Worm (Caenorhabditis elegans) whole organism, young adult: ENCODE measurements around the gene sam-4.

Experiments used
- B0035.1 ChIP-seq: sonication (generic microtip); optimal IDR thresholded peaks from 2 replicates; lab custom pipeline; 2016; ENCODE audit warnings: missing genetic modification characterization, mild to moderate bottlenecking, missing compliant biosample characterization, missing genotype, missing genetic modification reagents
- C06A6.2 ChIP-seq: fragments of 200-800 bp; sonication (Bioruptor generic); conservative IDR thresholded peaks from 2 replicates; pipeline ENCODE4 v1.3.6; 2022; ENCODE audit warnings: missing genetic modification characterization, missing compliant biosample characterization
- D2030.7 ChIP-seq: fragments of 200-800 bp; sonication (Bioruptor generic); IDR thresholded peaks from 2 replicates; pipeline ENCODE4 v1.3.6; 2022; ENCODE audit warnings: missing genetic modification reagents, missing genetic modification characterization, missing compliant biosample characterization
- F49E8.2 ChIP-seq: sonication (generic microtip); optimal IDR thresholded peaks from 3 replicates; lab custom pipeline; 2017; ENCODE audit warnings: missing genetic modification characterization, mild to moderate bottlenecking, missing compliant biosample characterization, antibody characterized with exemption, moderate library complexity; ENCODE audit not compliant: insufficient read depth
- F52B5.7 ChIP-seq: sonication (generic microtip); optimal IDR thresholded peaks from 2 replicates; lab custom pipeline; 2016; ENCODE audit warnings: mild to moderate bottlenecking, missing genetic modification characterization, missing compliant biosample characterization
- F55B11.4 ChIP-seq: sonication (generic microtip); optimal IDR thresholded peaks from 2 replicates; lab custom pipeline; 2016; ENCODE audit warnings: missing compliant biosample characterization, missing genetic modification characterization, borderline replicate concordance; ENCODE audit not compliant: insufficient read depth
- K11D2.4 ChIP-seq: fragments of 200-800 bp; sonication (Bioruptor generic); IDR thresholded peaks from 2 replicates; pipeline ENCODE4 v1.3.6; 2022; ENCODE audit warnings: missing genetic modification reagents, missing genetic modification characterization, missing compliant biosample characterization
- Y53F4B.3 ChIP-seq: fragments of 200-800 bp; sonication (Bioruptor generic); IDR thresholded peaks from 2 replicates; pipeline ENCODE4 v1.3.6; 2022; ENCODE audit warnings: missing genetic modification reagents, missing genetic modification characterization, missing compliant biosample characterization
- ama-1 ChIP-seq, 3 experiments: fragments of 150-350 bp in 1 of 3; sonication (generic microtip) in 2 of 3; optimal IDR thresholded peaks; 2 replicates each; lab custom pipeline; 2014 to 2018; ENCODE audit warnings: missing biosample characterization in 2 of 3, missing genetic modification characterization in 2 of 3, missing genetic modification reagents in 2 of 3
- aptf-2 ChIP-seq: fragments of 200-800 bp; sonication (Bioruptor generic); conservative IDR thresholded peaks from 2 replicates; pipeline ENCODE4 v1.3.6; 2022; ENCODE audit warnings: missing genetic modification reagents, missing genetic modification characterization, missing compliant biosample characterization
- aptf-3 ChIP-seq: fragments of 200-800 bp; sonication (Bioruptor generic); IDR thresholded peaks from 2 replicates; pipeline ENCODE4 v1.3.6; 2022; ENCODE audit warnings: missing genetic modification characterization, missing compliant biosample characterization
- attf-3 ChIP-seq: fragments of 200-800 bp; sonication (Bioruptor generic); conservative IDR thresholded peaks from 2 replicates; pipeline ENCODE4 v1.3.6; 2022; ENCODE audit warnings: missing genetic modification reagents, missing genetic modification characterization, missing compliant biosample characterization
- attf-6 ChIP-seq: fragments of 200-800 bp; sonication (Bioruptor generic); IDR thresholded peaks from 2 replicates; pipeline ENCODE4 v1.3.6; 2022; ENCODE audit warnings: missing genetic modification reagents, missing genetic modification characterization, missing compliant biosample characterization
- bed-1 ChIP-seq: fragments of 200-800 bp; sonication (Bioruptor generic); IDR thresholded peaks from 2 replicates; pipeline ENCODE4 v1.3.6; 2022; ENCODE audit warnings: missing genetic modification reagents, missing genetic modification characterization, missing compliant biosample characterization
- cebp-1 ChIP-seq, 2 experiments: fragments of 200-800 bp in 1 of 2; sonication (Bioruptor generic) in 1 of 2; sonication (generic microtip) in 1 of 2; IDR thresholded peaks in 1 of 2; optimal IDR thresholded peaks in 1 of 2; 2 replicates each; pipeline versions ENCODE4 v1.3.6 to Lab custom; 2017 to 2022; ENCODE audit warnings: missing compliant biosample characterization in 2 of 2, missing genetic modification characterization in 2 of 2, mild to moderate bottlenecking in 1 of 2, missing genetic modification reagents in 1 of 2, moderate library complexity in 1 of 2
- cebp-2 ChIP-seq: fragments of 200-800 bp; sonication (Bioruptor generic); IDR thresholded peaks from 2 replicates; pipeline ENCODE4 v1.3.6; 2022; ENCODE audit warnings: missing genetic modification characterization, missing compliant biosample characterization
- ceh-79 ChIP-seq: sonication (generic microtip); optimal IDR thresholded peaks from 2 replicates; lab custom pipeline; 2017; ENCODE audit warnings: mild to moderate bottlenecking, missing genetic modification characterization, missing compliant biosample characterization
- chd-7 ChIP-seq: sonication (generic microtip); optimal IDR thresholded peaks from 2 replicates; lab custom pipeline; 2016; ENCODE audit warnings: mild to moderate bottlenecking, missing genetic modification characterization, moderate library complexity, missing compliant biosample characterization
- die-1 ChIP-seq: sonication (generic microtip); optimal IDR thresholded peaks from 2 replicates; lab custom pipeline; 2016; ENCODE audit warnings: missing genotype, mild to moderate bottlenecking, missing genetic modification characterization, missing compliant biosample characterization
- egrh-3 ChIP-seq: fragments of 200-800 bp; sonication (Bioruptor generic); IDR thresholded peaks from 2 replicates; pipeline ENCODE4 v1.3.6; 2022; ENCODE audit warnings: missing genetic modification reagents, missing genetic modification characterization, missing compliant biosample characterization
- fkh-3 ChIP-seq: sonication (generic microtip); optimal IDR thresholded peaks from 2 replicates; lab custom pipeline; 2016; ENCODE audit warnings: mild to moderate bottlenecking, missing genetic modification characterization, missing compliant biosample characterization
- gei-17 ChIP-seq: fragments of 200-800 bp; sonication (Bioruptor generic); optimal IDR thresholded peaks from 2 replicates; lab custom pipeline; 2018; ENCODE audit warnings: mild to moderate bottlenecking, missing genetic modification characterization, missing compliant biosample characterization
- hlh-26 ChIP-seq: fragments of 200-800 bp; sonication (Bioruptor generic); conservative IDR thresholded peaks from 2 replicates; pipeline ENCODE4 v1.3.6; 2022; ENCODE audit warnings: missing genetic modification reagents, missing genetic modification characterization, missing compliant biosample characterization
- hmg-20 ChIP-seq: fragments of 200-800 bp; sonication (Bioruptor generic); IDR thresholded peaks from 2 replicates; pipeline ENCODE4 v1.3.6; 2022; ENCODE audit warnings: missing genetic modification reagents, missing genetic modification characterization, missing compliant biosample characterization
- let-526 ChIP-seq: fragments of 200-800 bp; sonication (Bioruptor generic); IDR thresholded peaks from 2 replicates; pipeline ENCODE4 v1.3.6; 2022; ENCODE audit warnings: missing genetic modification reagents, missing genetic modification characterization, missing compliant biosample characterization
- lin-35 ChIP-seq, 3 experiments: fragments of 150-350 bp in 2 of 3; sonication (generic microtip) in 1 of 3; optimal IDR thresholded peaks; 2 replicates each; lab custom pipeline; 2014 to 2018; ENCODE audit warnings: missing biosample characterization in 3 of 3, missing genetic modification characterization in 3 of 3, missing genetic modification reagents in 3 of 3
- lsy-27 ChIP-seq: sonication (generic microtip); optimal IDR thresholded peaks from 2 replicates; lab custom pipeline; 2017; ENCODE audit warnings: missing genetic modification characterization, mild to moderate bottlenecking, missing compliant biosample characterization, antibody characterized with exemption, missing genotype, borderline replicate concordance; ENCODE audit not compliant: insufficient read depth
- madf-10 ChIP-seq: sonication (generic microtip); optimal IDR thresholded peaks from 2 replicates; lab custom pipeline; 2016; ENCODE audit warnings: mild to moderate bottlenecking, missing genetic modification characterization, missing compliant biosample characterization
- madf-6 ChIP-seq: fragments of 200-800 bp; sonication (Bioruptor generic); IDR thresholded peaks from 2 replicates; pipeline ENCODE4 v1.3.6; 2022; ENCODE audit warnings: missing genetic modification reagents, missing genetic modification characterization, missing compliant biosample characterization
- madf-8 ChIP-seq: fragments of 200-800 bp; sonication (Bioruptor generic); conservative IDR thresholded peaks from 2 replicates; pipeline ENCODE4 v1.3.6; 2022; ENCODE audit warnings: missing genetic modification reagents, missing genetic modification characterization, missing compliant biosample characterization
- mel-28 ChIP-seq: sonication (generic microtip); optimal IDR thresholded peaks from 2 replicates; lab custom pipeline; 2016; ENCODE audit warnings: borderline replicate concordance, mild to moderate bottlenecking, missing genetic modification characterization, missing compliant biosample characterization
- nfyb-1 ChIP-seq: fragments of 200-800 bp; sonication (Bioruptor generic); IDR thresholded peaks from 2 replicates; pipeline ENCODE4 v1.3.6; 2022; ENCODE audit warnings: missing genetic modification reagents, missing genetic modification characterization, missing compliant biosample characterization
- nhr-120 ChIP-seq: fragments of 200-800 bp; sonication (Bioruptor generic); IDR thresholded peaks from 2 replicates; pipeline ENCODE4 v1.3.6; 2022; ENCODE audit warnings: missing genetic modification characterization, missing compliant biosample characterization
- nhr-27 ChIP-seq: fragments of 200-800 bp; sonication (Bioruptor generic); optimal IDR thresholded peaks from 2 replicates; lab custom pipeline; 2018; ENCODE audit warnings: mild to moderate bottlenecking, missing genetic modification characterization, moderate library complexity, missing compliant biosample characterization
- rpc-1 ChIP-seq, 2 experiments: fragments of 150-350 bp in 1 of 2; sonication (generic microtip) in 1 of 2; optimal IDR thresholded peaks; 2 replicates each; lab custom pipeline; 2014 to 2018; ENCODE audit warnings: missing biosample characterization in 1 of 2, missing genetic modification characterization in 1 of 2, missing genetic modification reagents in 1 of 2, missing genotype in 1 of 2
- sdz-38 ChIP-seq: sonication (generic microtip); optimal IDR thresholded peaks from 2 replicates; lab custom pipeline; 2016; ENCODE audit warnings: missing genotype, missing genetic modification characterization, missing compliant biosample characterization
- sea-2 ChIP-seq: fragments of 200-800 bp; sonication (Bioruptor generic); IDR thresholded peaks from 2 replicates; pipeline ENCODE4 v1.3.6; 2022; ENCODE audit warnings: missing genetic modification characterization, missing compliant biosample characterization
- snpc-1.3 ChIP-seq: sonication (generic microtip); optimal IDR thresholded peaks from 2 replicates; lab custom pipeline; 2017; ENCODE audit warnings: missing genetic modification characterization, mild to moderate bottlenecking, missing compliant biosample characterization, antibody characterized with exemption, moderate library complexity, missing genotype, missing genetic modification reagents; ENCODE audit not compliant: insufficient read depth
- somi-1 ChIP-seq: fragments of 200-800 bp; sonication (Bioruptor generic); optimal IDR thresholded peaks from 2 replicates; lab custom pipeline; 2018; ENCODE audit warnings: mild to moderate bottlenecking, missing genetic modification characterization, missing compliant biosample characterization
- tbp1 ChIP-seq: fragments of 200-800 bp; sonication (Bioruptor generic); optimal IDR thresholded peaks from 2 replicates; lab custom pipeline; 2018; ENCODE audit warnings: mild to moderate bottlenecking, missing genetic modification characterization, missing compliant biosample characterization
- zfh-2 ChIP-seq: fragments of 200-800 bp; sonication (Bioruptor generic); conservative IDR thresholded peaks from 2 replicates; pipeline ENCODE4 v1.3.6; 2022; ENCODE audit warnings: missing genetic modification reagents, missing genetic modification characterization, missing compliant biosample characterization
- ztf-26 ChIP-seq: sonication (generic microtip); optimal IDR thresholded peaks from 2 replicates; lab custom pipeline; 2017; ENCODE audit warnings: missing genetic modification characterization, missing compliant biosample characterization
- ztf-3 ChIP-seq: fragments of 200-800 bp; sonication (Bioruptor generic); optimal IDR thresholded peaks from 2 replicates; lab custom pipeline; 2018; ENCODE audit warnings: mild to moderate bottlenecking, missing genetic modification characterization, missing compliant biosample characterization

The sam-4 gene

DNA sequence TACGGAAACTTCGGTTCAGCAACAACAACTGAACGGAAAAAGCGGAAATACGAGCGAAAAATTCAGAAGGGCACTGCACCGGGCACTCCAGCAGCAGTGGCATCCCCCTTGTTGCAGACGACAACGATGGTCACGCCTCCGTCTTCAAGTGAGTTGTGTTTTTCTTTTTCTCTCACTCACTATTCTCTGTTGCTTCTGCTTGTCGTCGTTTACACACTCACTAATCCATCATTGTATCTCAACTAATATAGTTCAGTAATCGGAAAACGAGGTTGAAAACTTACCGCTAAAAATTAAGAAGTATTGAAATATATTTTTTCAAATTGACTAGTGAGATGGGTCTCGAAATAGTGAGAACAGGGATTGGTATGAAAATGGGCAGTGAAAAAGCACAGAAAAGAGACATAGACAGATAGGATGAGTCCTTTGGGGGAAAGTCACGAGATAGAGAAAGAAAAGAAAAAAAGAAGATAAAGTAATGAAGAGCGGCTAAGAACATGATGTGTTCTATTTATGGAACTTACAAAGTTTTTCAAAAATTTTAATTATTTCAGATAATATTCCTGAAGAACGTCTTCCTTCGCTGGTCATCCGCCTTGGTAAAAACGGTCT is 14.2 kb upstream of the sam-4 start:
- TF ChIP-seq madf-6 (no peak), lsy-27 (tag; lab: Kevin White, UChicago) (no peak), hlh-26 (GFP tag; lab: Robert Waterston, UW) (no peak), bed-1 (GFP tag; lab: Robert Waterston, UW) (no peak), tbp1 (GFP tag; lab: Kevin White, UChicago) (no peak), aptf-2 (no peak), aptf-3 (GFP tag; lab: Robert Waterston, UW) (no peak), madf-10 (tag; lab: Kevin White, UChicago) (no peak), lin-35 (GFP tag; optimal IDR thresholded peaks at IDR 0.05; lab: Kevin White, UChicago) (no peak), chd-7 (tag; lab: Kevin White, UChicago) (no peak), cebp-1 (GFP tag; IDR thresholded peaks at IDR 0.05; lab: Robert Waterston, UW) (no peak), cebp-1 (tag; optimal IDR thresholded peaks at IDR 0.05; lab: Kevin White, UChicago) (no peak)

ce11 chrII:5661735-5662177 is 12.7 kb upstream of the sam-4 start:
- peak; percentile 99 for TF ChIP-seq ceh-79
- peak; percentile 92 for TF ChIP-seq attf-6 (GFP tag; lab: Robert Waterston, UW)
- TF ChIP-seq rpc-1 (optimal IDR thresholded peaks at IDR 0.05; lab: Kevin White, UChicago) = no peak
- TF ChIP-seq rpc-1 (tag; optimal IDR thresholded peaks at IDR 0.05; lab: Kevin White, UChicago) = no peak
- no peak for TF ChIP-seq madf-8 (GFP tag; lab: Robert Waterston, UW)
- TF ChIP-seq zfh-2 (GFP tag; lab: Robert Waterston, UW) = peak; percentile 98
- TF ChIP-seq somi-1 (GFP tag; lab: Kevin White, UChicago) = peak; percentile 90
- peak; percentile 64 for TF ChIP-seq D2030.7
- peak; percentile 33 for TF ChIP-seq F49E8.2 (tag; lab: Kevin White, UChicago)
- TF ChIP-seq fkh-3 (tag; lab: Kevin White, UChicago) = peak; percentile 99
- TF ChIP-seq chd-7 (tag; lab: Kevin White, UChicago) = peak; percentile 99
- TF ChIP-seq cebp-2 (GFP tag; lab: Robert Waterston, UW) = peak; percentile 100
- no peak for TF ChIP-seq snpc-1.3
- no peak for TF ChIP-seq F55B11.4
- TF ChIP-seq nhr-120 (GFP tag; lab: Robert Waterston, UW) = peak; percentile 98; the same call in 1 of the 2 replicates
- peak; percentile 85 for TF ChIP-seq madf-10 (tag; lab: Kevin White, UChicago)
- peak; percentile 96 for TF ChIP-seq sea-2 (GFP tag; lab: Robert Waterston, UW)
- TF ChIP-seq attf-3 = peak; percentile 74
- TF ChIP-seq ztf-3 (GFP tag; lab: Kevin White, UChicago) = peak; percentile 94
- peak; percentile 77 for TF ChIP-seq die-1 (tag; lab: Kevin White, UChicago)
- TF ChIP-seq sdz-38 (tag; lab: Kevin White, UChicago) = no peak
- peak; percentile 100 for TF ChIP-seq ama-1 (optimal IDR thresholded peaks at IDR 0.05; lab: Kevin White, UChicago)
- TF ChIP-seq ama-1 (GFP tag; optimal IDR thresholded peaks at IDR 0.05; lab: Kevin White, UChicago) = peak; percentile 89 to 94
- peak; percentile 98 for TF ChIP-seq nhr-27
- peak; percentile 31; the same call in 1 of the 2 replicates for TF ChIP-seq Y53F4B.3 (GFP tag; lab: Robert Waterston, UW)
- peak; percentile 91 for TF ChIP-seq bed-1 (GFP tag; lab: Robert Waterston, UW)
- peak; percentile 96 for TF ChIP-seq ztf-26 (tag; lab: Kevin White, UChicago)
- peak; percentile 92 for TF ChIP-seq mel-28 (tag; lab: Kevin White, UChicago)
- peak; percentile 97 for TF ChIP-seq let-526 (GFP tag; lab: Robert Waterston, UW)
- TF ChIP-seq gei-17 (GFP tag; lab: Kevin White, UChicago) = peak; percentile 91
- TF ChIP-seq nfyb-1 = peak; percentile 100
- TF ChIP-seq B0035.1 (tag; lab: Kevin White, UChicago) = peak; percentile 91
- 0 out of 2 replicates have a peak, but pooled peaks have one; percentile 78 for TF ChIP-seq hlh-26 (GFP tag; lab: Robert Waterston, UW)
- TF ChIP-seq C06A6.2 (GFP tag; lab: Robert Waterston, UW) = peak; percentile 92
- TF ChIP-seq K11D2.4 (GFP tag; lab: Robert Waterston, UW) = peak; percentile 94
- TF ChIP-seq F52B5.7 (tag; lab: Kevin White, UChicago) = peak; percentile 100
- TF ChIP-seq hmg-20 (GFP tag; lab: Robert Waterston, UW) = peak; percentile 91
- peak; percentile 91 for TF ChIP-seq egrh-3 (GFP tag; lab: Robert Waterston, UW)
